Worm (Caenorhabditis elegans) whole organism, young adult: Measurements from ENCODE around the gene tag-273.

Experiments
- B0336.3 ChIP-seq: fragments of 200-800 bp; sonication (Bioruptor generic); IDR thresholded peaks from 2 replicates; pipeline ENCODE4 v1.3.6; 2022; ENCODE audit warnings: missing genetic modification characterization, missing compliant biosample characterization
- F10E7.11 ChIP-seq: sonication (generic microtip); optimal IDR thresholded peaks from 2 replicates; lab custom pipeline; 2017; ENCODE audit warnings: mild to moderate bottlenecking, missing genetic modification characterization, moderate library complexity, missing compliant biosample characterization
- F22D6.2 ChIP-seq: sonication (generic microtip); optimal IDR thresholded peaks from 2 replicates; lab custom pipeline; 2016; ENCODE audit warnings: mild to moderate bottlenecking, missing genetic modification characterization, missing compliant biosample characterization
- F23B12.7 ChIP-seq: sonication (generic microtip); optimal IDR thresholded peaks from 2 replicates; lab custom pipeline; 2017; ENCODE audit warnings: missing genetic modification characterization, mild to moderate bottlenecking, missing compliant biosample characterization, antibody characterized with exemption, moderate library complexity; ENCODE audit not compliant: insufficient read depth
- F33H1.4 ChIP-seq: fragments of 200-800 bp; sonication (Bioruptor generic); IDR thresholded peaks from 2 replicates; pipeline ENCODE4 v1.3.6; 2022; ENCODE audit warnings: missing genetic modification reagents, missing genetic modification characterization, missing compliant biosample characterization
- T26A5.8 ChIP-seq: sonication (generic microtip); optimal IDR thresholded peaks from 2 replicates; lab custom pipeline; 2016; ENCODE audit warnings: missing genetic modification characterization, missing compliant biosample characterization
- attf-5 ChIP-seq: fragments of 200-800 bp; sonication (Bioruptor generic); optimal IDR thresholded peaks from 2 replicates; lab custom pipeline; 2018; ENCODE audit warnings: mild to moderate bottlenecking, missing genetic modification characterization, missing compliant biosample characterization
- attf-6 ChIP-seq: fragments of 200-800 bp; sonication (Bioruptor generic); IDR thresholded peaks from 2 replicates; pipeline ENCODE4 v1.3.6; 2022; ENCODE audit warnings: missing genetic modification reagents, missing genetic modification characterization, missing compliant biosample characterization
- ccch-3 ChIP-seq: fragments of 200-800 bp; sonication (Bioruptor generic); optimal IDR thresholded peaks from 2 replicates; lab custom pipeline; 2018; ENCODE audit warnings: mild to moderate bottlenecking, missing genetic modification characterization, missing compliant biosample characterization
- ceh-79 ChIP-seq: sonication (generic microtip); optimal IDR thresholded peaks from 2 replicates; lab custom pipeline; 2017; ENCODE audit warnings: mild to moderate bottlenecking, missing genetic modification characterization, missing compliant biosample characterization
- die-1 ChIP-seq: sonication (generic microtip); optimal IDR thresholded peaks from 2 replicates; lab custom pipeline; 2016; ENCODE audit warnings: missing genotype, mild to moderate bottlenecking, missing genetic modification characterization, missing compliant biosample characterization
- dpff-1 ChIP-seq: sonication (generic microtip); optimal IDR thresholded peaks from 2 replicates; lab custom pipeline; 2017; ENCODE audit warnings: mild to moderate bottlenecking, missing genetic modification characterization, missing compliant biosample characterization
- egl-18 ChIP-seq: fragments of 200-800 bp; sonication (Bioruptor generic); IDR thresholded peaks from 2 replicates; pipeline ENCODE4 v1.3.6; 2022; ENCODE audit warnings: missing genetic modification reagents, missing genetic modification characterization, missing compliant biosample characterization
- hmg-1.2 ChIP-seq: fragments of 200-800 bp; sonication (Bioruptor generic); IDR thresholded peaks from 2 replicates; pipeline ENCODE4 v1.3.6; 2022; ENCODE audit warnings: missing genetic modification reagents, missing genetic modification characterization, missing compliant biosample characterization
- lin-40 ChIP-seq: sonication (generic microtip); optimal IDR thresholded peaks from 2 replicates; lab custom pipeline; 2016; ENCODE audit warnings: missing genetic modification characterization, mild to moderate bottlenecking, missing compliant biosample characterization, missing genotype, missing genetic modification reagents
- lsl-1 ChIP-seq: fragments of 200-800 bp; sonication (Bioruptor generic); optimal IDR thresholded peaks from 2 replicates; lab custom pipeline; 2018; ENCODE audit warnings: mild to moderate bottlenecking, missing genetic modification characterization, moderate library complexity, missing compliant biosample characterization
- madf-6 ChIP-seq: fragments of 200-800 bp; sonication (Bioruptor generic); IDR thresholded peaks from 2 replicates; pipeline ENCODE4 v1.3.6; 2022; ENCODE audit warnings: missing genetic modification reagents, missing genetic modification characterization, missing compliant biosample characterization
- madf-8 ChIP-seq: fragments of 200-800 bp; sonication (Bioruptor generic); conservative IDR thresholded peaks from 2 replicates; pipeline ENCODE4 v1.3.6; 2022; ENCODE audit warnings: missing genetic modification reagents, missing genetic modification characterization, missing compliant biosample characterization
- nhr-80 ChIP-seq: sonication (generic microtip); optimal IDR thresholded peaks from 2 replicates; lab custom pipeline; 2016; ENCODE audit warnings: missing genetic modification characterization, missing compliant biosample characterization
- nhr-90 ChIP-seq: sonication (generic microtip); optimal IDR thresholded peaks from 2 replicates; lab custom pipeline; 2016; ENCODE audit warnings: missing genotype, mild to moderate bottlenecking, missing genetic modification characterization, missing compliant biosample characterization
- snpc-4 ChIP-seq, 5 experiments: fragments of 150-350 bp in 1 of 5; sonication (generic microtip) in 4 of 5; optimal IDR thresholded peaks; 2 replicates each; lab custom pipeline; 2014 to 2018; ENCODE audit warnings: missing genetic modification characterization in 5 of 5, missing biosample characterization in 3 of 5, antibody characterized with exemption in 2 of 5, mild to moderate bottlenecking in 2 of 5, missing compliant biosample characterization in 2 of 5, missing genotype in 2 of 5, moderate library complexity in 2 of 5, missing genetic modification reagents in 1 of 5
- sptf-2 ChIP-seq: fragments of 200-800 bp; sonication (Bioruptor generic); optimal IDR thresholded peaks from 2 replicates; lab custom pipeline; 2018; ENCODE audit warnings: mild to moderate bottlenecking, missing genetic modification characterization, missing compliant biosample characterization
- xnd-1 ChIP-seq: sonication (generic microtip); optimal IDR thresholded peaks from 2 replicates; lab custom pipeline; 2016; ENCODE audit warnings: missing genotype, missing genetic modification reagents, missing genetic modification characterization, missing compliant biosample characterization
- ztf-26 ChIP-seq: sonication (generic microtip); optimal IDR thresholded peaks from 2 replicates; lab custom pipeline; 2017; ENCODE audit warnings: missing genetic modification characterization, missing compliant biosample characterization

Gene tag-273

DNA sequence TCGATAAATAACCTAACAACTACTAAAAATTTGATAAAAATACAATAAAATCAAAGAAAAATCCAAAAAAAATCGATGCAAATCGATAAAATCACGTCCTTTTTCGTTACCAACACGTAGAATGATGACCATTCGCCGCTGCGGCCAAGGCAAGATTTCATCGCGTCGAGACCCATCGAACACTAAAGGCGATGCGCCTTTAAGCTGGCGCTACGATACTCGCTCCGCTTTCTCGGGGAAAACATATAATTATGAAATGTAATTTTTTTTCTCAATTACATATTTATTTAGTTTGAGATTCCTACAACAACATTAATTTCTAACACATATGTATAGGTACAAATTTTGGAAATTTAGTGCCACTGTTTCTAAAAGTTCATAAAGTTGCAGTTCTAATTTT is 49.9 kb downstream of the tag-273 start:
- TF ChIP-seq snpc-4 (GFP tag; optimal IDR thresholded peaks at IDR 0.05; lab: Kevin White, UChicago) (peak; percentile 13), snpc-4 (tag; optimal IDR thresholded peaks at IDR 0.05; lab: Kevin White, UChicago) (peak in 1 of 4 experiments; percentile 85), xnd-1 (peak; percentile 65), F33H1.4 (GFP tag; lab: Robert Waterston, UW) (peak; percentile 70), madf-8 (GFP tag; lab: Robert Waterston, UW) (0 out of 2 replicates have a peak, but pooled peaks have one; percentile 25), lsl-1 (GFP tag; lab: Kevin White, UChicago) (peak; percentile 16), attf-6 (GFP tag; lab: Robert Waterston, UW) (peak; percentile 44; the same call in 1 of the 2 replicates)

DNA sequence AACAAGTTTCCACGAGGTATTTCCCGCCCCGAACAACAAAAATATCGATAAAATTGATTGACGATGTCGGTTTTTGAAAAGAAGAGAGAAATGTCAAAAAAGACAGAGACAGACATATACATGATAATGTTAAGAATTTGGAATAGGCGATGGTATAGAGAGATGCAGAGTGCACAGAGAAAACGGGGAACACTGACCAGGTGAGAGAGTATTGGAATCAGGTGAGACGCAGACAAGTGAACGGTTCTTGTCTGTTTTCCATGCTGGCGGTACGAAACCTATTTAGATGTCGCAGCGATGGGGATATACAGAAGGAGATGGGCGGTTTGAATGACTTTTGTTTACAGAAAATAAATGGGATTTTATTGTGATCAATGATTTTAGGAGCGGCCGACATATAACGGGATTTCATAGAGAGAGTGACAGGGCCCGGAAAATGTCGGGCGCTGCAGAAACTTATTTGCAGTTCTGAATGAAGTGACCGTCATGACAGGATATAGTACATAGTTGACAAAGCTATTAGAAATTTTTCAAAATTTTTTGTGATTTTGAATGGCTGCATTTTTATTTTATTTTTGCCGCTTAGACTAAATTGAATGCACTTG is 59.7 kb downstream of the tag-273 start:
- TF ChIP-seq madf-6 (GFP tag; lab: Robert Waterston, UW) (no peak), F23B12.7 (tag; lab: Kevin White, UChicago) (no peak), lin-40 (peak; percentile 38), attf-5 (peak; percentile 33), egl-18 (GFP tag; lab: Robert Waterston, UW) (no peak), madf-8 (GFP tag; lab: Robert Waterston, UW) (no peak), ztf-26 (tag; lab: Kevin White, UChicago) (peak; percentile 13), nhr-80 (peak; percentile 44), ccch-3 (GFP tag; lab: Kevin White, UChicago) (no peak), snpc-4 (GFP tag; optimal IDR thresholded peaks at IDR 0.05; lab: Kevin White, UChicago) (no peak), snpc-4 (tag; optimal IDR thresholded peaks at IDR 0.05; lab: Kevin White, UChicago) (peak; percentile 72 to 92 (median 84)), F10E7.11 (no peak), ceh-79 (tag; lab: Kevin White, UChicago) (no peak), hmg-1.2 (GFP tag; lab: Robert Waterston, UW) (peak; percentile 96), B0336.3 (GFP tag; lab: Robert Waterston, UW) (no peak)

ce11 chrIV:14444077-14444476 is 60.9 kb downstream of the tag-273 start, which contains the start of gene tra-3:
tra-3 (minus strand) TSS chrIV:14444183.
- TF ChIP-seq sptf-2 (GFP tag; lab: Kevin White, UChicago) = no peak
- TF ChIP-seq attf-6 (GFP tag; lab: Robert Waterston, UW) = peak; percentile 57; the same call in 1 of the 2 replicates
- no peak for TF ChIP-seq snpc-4 (GFP tag; optimal IDR thresholded peaks at IDR 0.05; lab: Kevin White, UChicago)
- TF ChIP-seq snpc-4 (tag; optimal IDR thresholded peaks at IDR 0.05; lab: Kevin White, UChicago) = peak in 3 of 4 experiments; percentile 67 to 90 (median 74)

DNA sequence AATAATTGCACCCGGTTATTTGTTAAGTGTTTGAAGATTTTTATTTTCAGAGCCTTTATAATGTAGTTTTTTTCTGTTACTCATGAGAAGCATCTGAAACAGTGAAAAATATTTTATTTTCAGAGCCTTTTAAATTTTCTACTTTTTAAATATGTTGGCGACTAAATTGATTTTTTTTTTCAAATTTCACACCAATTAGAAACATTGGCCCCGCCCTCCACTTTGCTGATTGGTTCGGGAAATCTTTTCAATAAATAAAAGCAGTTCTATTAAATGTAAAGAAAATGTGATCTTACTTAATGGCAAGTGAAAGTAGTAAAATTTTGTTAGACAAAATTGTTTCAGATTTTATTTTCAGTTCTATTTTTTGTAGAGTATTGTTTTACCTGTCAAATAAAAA is 67.6 kb downstream of the tag-273 start:
- TF ChIP-seq snpc-4 (GFP tag; optimal IDR thresholded peaks at IDR 0.05; lab: Kevin White, UChicago) = no peak
- TF ChIP-seq snpc-4 (tag; optimal IDR thresholded peaks at IDR 0.05; lab: Kevin White, UChicago) = peak in 1 of 4 experiments; percentile 39
- no peak for TF ChIP-seq F22D6.2 (tag; lab: Kevin White, UChicago)
- TF ChIP-seq T26A5.8 (tag; lab: Kevin White, UChicago) = no peak
- no peak for TF ChIP-seq dpff-1 (tag; lab: Kevin White, UChicago)
- no peak for TF ChIP-seq ceh-79 (tag; lab: Kevin White, UChicago)
- no peak for TF ChIP-seq nhr-90 (tag; lab: Kevin White, UChicago)
- TF ChIP-seq attf-6 (GFP tag; lab: Robert Waterston, UW) = peak; percentile 67
- TF ChIP-seq die-1 (tag; lab: Kevin White, UChicago) = no peak
